Worm (Caenorhabditis elegans) whole organism, L3 larva: ENCODE data around the gene sru-7.

Experiments
- R02D3.7 ChIP-seq: fragments of 150-350 bp; optimal IDR thresholded peaks from 2 replicates; lab custom pipeline; 2014; ENCODE audit warnings: missing biosample characterization, missing genetic modification characterization
- aly-2 ChIP-seq: fragments of 150-350 bp; optimal IDR thresholded peaks from 2 replicates; lab custom pipeline; 2014; ENCODE audit warnings: missing biosample characterization, missing genetic modification characterization
- ceh-16 ChIP-seq: sonication (generic microtip); optimal IDR thresholded peaks from 2 replicates; lab custom pipeline; 2017; ENCODE audit warnings: missing biosample characterization, missing genetic modification characterization
- ceh-28 ChIP-seq: fragments of 150-350 bp; optimal IDR thresholded peaks from 2 replicates; lab custom pipeline; 2014; ENCODE audit warnings: missing biosample characterization, missing genetic modification reagents, missing genetic modification characterization
- ceh-9 ChIP-seq: sonication (generic microtip); optimal IDR thresholded peaks from 2 replicates; lab custom pipeline; 2018; ENCODE audit warnings: missing biosample characterization, missing genetic modification characterization
- egl-27 ChIP-seq: sonication (generic microtip); optimal IDR thresholded peaks from 4 replicates; lab custom pipeline; 2017; ENCODE audit warnings: missing biosample characterization, missing genetic modification reagents, missing genetic modification characterization
- elt-1 ChIP-seq: fragments of 150-350 bp; optimal IDR thresholded peaks from 2 replicates; lab custom pipeline; 2014; ENCODE audit warnings: missing biosample characterization, missing genetic modification characterization
- elt-2 ChIP-seq: sonication (generic microtip); optimal IDR thresholded peaks from 2 replicates; lab custom pipeline; 2016; ENCODE audit warnings: missing genetic modification reagents, mild to moderate bottlenecking, missing genetic modification characterization, missing compliant biosample characterization
- elt-3 ChIP-seq, 3 experiments: fragments of 150-350 bp in 1 of 3; sonication (generic microtip) in 2 of 3; optimal IDR thresholded peaks; 2 replicates in 2 of 3; 4 replicates in 1 of 3; lab custom pipeline; 2014 to 2017; ENCODE audit warnings: missing biosample characterization in 3 of 3, missing genetic modification characterization in 3 of 3
- eor-1 ChIP-seq, 2 experiments: fragments of 150-350 bp; optimal IDR thresholded peaks; 2 replicates each; lab custom pipeline; 2014 to 2018; ENCODE audit warnings: missing biosample characterization in 2 of 2, missing genetic modification characterization in 2 of 2
- fkh-2 ChIP-seq: fragments of 150-350 bp; optimal IDR thresholded peaks from 2 replicates; lab custom pipeline; 2014; ENCODE audit warnings: missing biosample characterization, missing genetic modification reagents, missing genetic modification characterization
- fos-1 ChIP-seq: fragments of 150-350 bp; optimal IDR thresholded peaks from 2 replicates; lab custom pipeline; 2014; ENCODE audit warnings: missing biosample characterization, missing genetic modification characterization
- jun-1 ChIP-seq: fragments of 150-350 bp; optimal IDR thresholded peaks from 2 replicates; lab custom pipeline; 2014; ENCODE audit warnings: missing biosample characterization, missing genetic modification reagents, missing genetic modification characterization
- lin-39 ChIP-seq: fragments of 150-350 bp; optimal IDR thresholded peaks from 2 replicates; lab custom pipeline; 2018; ENCODE audit warnings: missing biosample characterization, missing genetic modification reagents, missing genetic modification characterization
- lsy-12 ChIP-seq: sonication (generic microtip); optimal IDR thresholded peaks from 2 replicates; lab custom pipeline; 2016; ENCODE audit warnings: mild to moderate bottlenecking, missing genetic modification characterization, missing compliant biosample characterization
- mdl-1 ChIP-seq: fragments of 150-350 bp; optimal IDR thresholded peaks from 2 replicates; lab custom pipeline; 2014; ENCODE audit warnings: missing biosample characterization, missing genetic modification characterization
- nfya-1 ChIP-seq: sonication (generic microtip); optimal IDR thresholded peaks from 2 replicates; lab custom pipeline; 2017; ENCODE audit warnings: missing genetic modification characterization, mild to moderate bottlenecking, missing compliant biosample characterization, antibody characterized with exemption, moderate library complexity; ENCODE audit not compliant: insufficient read depth
- nhr-11 ChIP-seq: fragments of 150-350 bp; optimal IDR thresholded peaks from 2 replicates; lab custom pipeline; 2014; ENCODE audit warnings: missing biosample characterization, missing genetic modification characterization
- nhr-23 ChIP-seq: fragments of 150-350 bp; optimal IDR thresholded peaks from 2 replicates; lab custom pipeline; 2014; ENCODE audit warnings: missing biosample characterization, missing genetic modification reagents, missing genetic modification characterization
- nhr-237 ChIP-seq: fragments of 150-350 bp; optimal IDR thresholded peaks from 2 replicates; lab custom pipeline; 2014; ENCODE audit warnings: missing biosample characterization, missing genetic modification characterization
- nhr-25 ChIP-seq: sonication (generic microtip); optimal IDR thresholded peaks from 2 replicates; lab custom pipeline; 2017; ENCODE audit warnings: missing biosample characterization, missing genetic modification characterization
- nhr-28 ChIP-seq: fragments of 150-350 bp; optimal IDR thresholded peaks from 2 replicates; lab custom pipeline; 2014; ENCODE audit warnings: missing biosample characterization, missing genetic modification characterization
- nhr-43 ChIP-seq: sonication (generic microtip); optimal IDR thresholded peaks from 2 replicates; lab custom pipeline; 2016; ENCODE audit warnings: mild to moderate bottlenecking, missing genetic modification characterization, missing compliant biosample characterization; ENCODE audit not compliant: poor library complexity, severe bottlenecking
- nhr-67 ChIP-seq: fragments of 150-350 bp; optimal IDR thresholded peaks from 2 replicates; lab custom pipeline; 2014; ENCODE audit warnings: missing biosample characterization, missing genetic modification characterization
- nhr-76 ChIP-seq: fragments of 150-350 bp; sonication (generic microtip); optimal IDR thresholded peaks from 5 replicates; lab custom pipeline; 2014; ENCODE audit warnings: missing biosample characterization, missing genetic modification characterization
- nhr-77 ChIP-seq: fragments of 150-350 bp; optimal IDR thresholded peaks from 2 replicates; lab custom pipeline; 2014; ENCODE audit warnings: missing biosample characterization, missing genetic modification characterization
- pha-4 ChIP-seq: fragments of 150-350 bp; optimal IDR thresholded peaks from 2 replicates; lab custom pipeline; 2014; ENCODE audit warnings: missing biosample characterization, missing genetic modification reagents, missing genetic modification characterization
- pqm-1 ChIP-seq: fragments of 150-350 bp; optimal IDR thresholded peaks from 2 replicates; lab custom pipeline; 2017; ENCODE audit warnings: missing biosample characterization, missing genetic modification characterization, inconsistent platforms
- sea-2 ChIP-seq: fragments of 150-350 bp; sonication (generic microtip); optimal IDR thresholded peaks from 4 replicates; lab custom pipeline; 2014; ENCODE audit warnings: missing biosample characterization, missing genetic modification reagents, missing genetic modification characterization
- skn-1 ChIP-seq: fragments of 150-350 bp; optimal IDR thresholded peaks from 2 replicates; lab custom pipeline; 2014; ENCODE audit warnings: missing biosample characterization, missing genetic modification characterization
- snpc-4 ChIP-seq: fragments of 150-350 bp; optimal IDR thresholded peaks from 2 replicates; lab custom pipeline; 2014; ENCODE audit warnings: missing biosample characterization, missing genetic modification characterization
- unc-39 ChIP-seq: sonication (generic microtip); optimal IDR thresholded peaks from 4 replicates; lab custom pipeline; 2017; ENCODE audit warnings: missing biosample characterization, missing genetic modification characterization
- unc-62 ChIP-seq: fragments of 150-350 bp; sonication (generic microtip); optimal IDR thresholded peaks from 4 replicates; lab custom pipeline; 2014; ENCODE audit warnings: missing biosample characterization, missing genetic modification reagents, missing genetic modification characterization
- zag-1 ChIP-seq: fragments of 150-350 bp; optimal IDR thresholded peaks from 2 replicates; lab custom pipeline; 2014; ENCODE audit warnings: missing biosample characterization, missing genetic modification characterization
- ztf-4 ChIP-seq: fragments of 150-350 bp; optimal IDR thresholded peaks from 2 replicates; lab custom pipeline; 2014; ENCODE audit warnings: missing biosample characterization, missing genetic modification characterization

Gene sru-7

ce11 chrIV:8530042-8531027, 38.0 kb downstream of the sru-7 start:
- TF ChIP-seq nhr-28 = no peak
- peak; percentile 45 for TF ChIP-seq skn-1 (tag; lab: Kevin White, UChicago)
- no peak for TF ChIP-seq aly-2 (tag; lab: Kevin White, UChicago)
- TF ChIP-seq zag-1 (tag; lab: Kevin White, UChicago) = no peak
- TF ChIP-seq fos-1 (tag; lab: Kevin White, UChicago) = peak; percentile 87
- TF ChIP-seq unc-62 = peak; percentile 69
- peak; percentile 95 to 99 (median 95) for TF ChIP-seq elt-3 (tag; optimal IDR thresholded peaks at IDR 0.05; lab: Kevin White, UChicago)
- TF ChIP-seq sea-2 = no peak
- TF ChIP-seq unc-39 (tag; lab: Kevin White, UChicago) = no peak
- peak; percentile 65 for TF ChIP-seq egl-27
- TF ChIP-seq nhr-76 (tag; lab: Kevin White, UChicago) = no peak
- TF ChIP-seq ceh-16 (tag; lab: Kevin White, UChicago) = no peak
- peak; percentile 85 for TF ChIP-seq nhr-43 (tag; lab: Kevin White, UChicago)
- TF ChIP-seq mdl-1 (tag; lab: Kevin White, UChicago) = peak; percentile 73
- peak; percentile 60 for TF ChIP-seq pha-4 (tag; lab: Kevin White, UChicago)
- TF ChIP-seq snpc-4 (tag; lab: Kevin White, UChicago) = no peak
- TF ChIP-seq pqm-1 = peak; percentile 99
- TF ChIP-seq nhr-23 (tag; lab: Kevin White, UChicago) = peak; percentile 92
- peak; percentile 50 for TF ChIP-seq lsy-12
- TF ChIP-seq ztf-4 = peak; percentile 45
- TF ChIP-seq nhr-11 (tag; lab: Kevin White, UChicago) = no peak
- TF ChIP-seq jun-1 (tag; lab: Kevin White, UChicago) = peak; percentile 95
- TF ChIP-seq fkh-2 (tag; lab: Kevin White, UChicago) = no peak
- TF ChIP-seq elt-1 (tag; lab: Kevin White, UChicago) = peak; percentile 37
- TF ChIP-seq nhr-67 = no peak
- TF ChIP-seq ceh-28 (tag; lab: Kevin White, UChicago) = peak; percentile 64
- TF ChIP-seq nhr-77 = no peak
- TF ChIP-seq elt-2 (tag; lab: Kevin White, UChicago) = peak; percentile 100
- TF ChIP-seq nhr-25 (tag; lab: Kevin White, UChicago) = peak; percentile 48

- TF ChIP-seq pha-4 (tag; lab: Kevin White, UChicago) (peak; percentile 10), eor-1 (tag; optimal IDR thresholded peaks at IDR 0.05; lab: Kevin White, UChicago) (no peak), nhr-25 (tag; lab: Kevin White, UChicago) (no peak), lin-39 (tag; lab: Kevin White, UChicago) (no peak), jun-1 (tag; lab: Kevin White, UChicago) (no peak), nhr-77 (no peak), R02D3.7 (no peak), fkh-2 (tag; lab: Kevin White, UChicago) (no peak), pqm-1 (peak; percentile 74), nhr-43 (tag; lab: Kevin White, UChicago) (no peak), ceh-9 (tag; lab: Kevin White, UChicago) (no peak), elt-2 (tag; lab: Kevin White, UChicago) (peak; percentile 92), aly-2 (tag; lab: Kevin White, UChicago) (no peak), unc-39 (tag; lab: Kevin White, UChicago) (no peak)
Observed at ce11 chrIV:8532024-8532423, 39.7 kb downstream of the sru-7 start.

- TF ChIP-seq pqm-1 (peak; percentile 62), nhr-237 (no peak), pha-4 (tag; lab: Kevin White, UChicago) (no peak), nfya-1 (tag; lab: Kevin White, UChicago) (peak; percentile 70), elt-2 (tag; lab: Kevin White, UChicago) (peak; percentile 80), nhr-76 (tag; lab: Kevin White, UChicago) (no peak)
- TF ChIP-seq, all 47 proteins: peak for 3
Observed at ce11 chrIV:8532796-8533195, 40.5 kb downstream of the sru-7 start.
